Worm (Caenorhabditis elegans): ENCODE results near the gene sru-8.

DNA sequence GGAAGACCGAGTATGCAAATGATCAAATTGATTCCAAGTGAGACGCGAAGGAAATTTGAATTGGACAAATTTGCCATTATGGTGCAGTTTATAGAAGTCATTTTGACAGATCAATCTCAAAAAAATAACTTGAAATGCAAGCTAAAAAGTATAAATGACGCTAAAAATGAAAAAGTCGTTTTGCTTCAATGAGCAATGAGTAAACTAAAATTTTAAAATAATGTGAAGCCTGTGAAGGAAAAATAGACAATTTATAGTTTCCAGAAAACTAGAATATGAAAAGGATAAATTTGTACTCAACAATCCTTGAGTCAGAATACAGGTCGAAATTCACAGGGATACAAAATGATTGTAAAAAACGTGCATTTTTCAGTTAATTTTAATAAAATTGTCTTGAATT lies 24.6 kb downstream of the sru-8 start, which contains the start of gene srab-17:
- no peak for TF ChIP-seq Y79H2A.3 (GFP tag; conservative IDR thresholded peaks at IDR 0.05)
- no peak for TF ChIP-seq chd-7 (tag; optimal IDR thresholded peaks at IDR 0.05)
- no peak for TF ChIP-seq ZK185.1 (tag; optimal IDR thresholded peaks at IDR 0.05; ENCODE audit: poor library complexity, severe bottlenecking)

Measured in whole organism, young adult.